Fruit fly (Drosophila melanogaster) whole organism, embryonic: ENCODE measurements around the gene Wwox.
A peak's percentile ranks its signal among the peaks of the same experiment; 100 is the strongest.

Experiments
- Adf1 ChIP-seq: fragments of 200-800 bp; sonication (Bioruptor generic); IDR thresholded peaks from 2 replicates; pipeline ENCODE4 v1.3.6; 2022; ENCODE audit warnings: missing biosample characterization, missing genetic modification characterization
- Awh ChIP-seq: fragments of 200-800 bp; sonication (Bioruptor generic); IDR thresholded peaks from 2 replicates; pipeline ENCODE4, ENCODE4 v1.3.6; 2022; ENCODE audit warnings: missing biosample characterization, missing genetic modification characterization
- B-H2 ChIP-seq: fragments of 200-800 bp; sonication (Bioruptor generic); optimal IDR thresholded peaks from 2 replicates; lab custom pipeline; 2018; ENCODE audit warnings: missing biosample characterization, mild to moderate bottlenecking, missing genetic modification characterization
- CG1024 ChIP-seq: fragments of 200-800 bp; sonication (Bioruptor generic); IDR thresholded peaks from 2 replicates; pipeline ENCODE4 v1.3.6; 2022; ENCODE audit warnings: missing biosample characterization, missing genetic modification characterization
- CG10543 ChIP-seq: fragments of 200-800 bp; sonication (Bioruptor generic); optimal IDR thresholded peaks from 3 replicates; lab custom pipeline; 2017; ENCODE audit warnings: missing biosample characterization, mild to moderate bottlenecking, missing genetic modification characterization, moderate library complexity
- CG12071 ChIP-seq: fragments of 200-800 bp; sonication (Bioruptor generic); optimal IDR thresholded peaks from 3 replicates; lab custom pipeline; 2018; ENCODE audit warnings: missing biosample characterization, mild to moderate bottlenecking, missing genetic modification characterization
- CG12659 ChIP-seq: fragments of 200-800 bp; sonication (Bioruptor generic); optimal IDR thresholded peaks from 3 replicates; lab custom pipeline; 2017; ENCODE audit warnings: mild to moderate bottlenecking, missing biosample characterization, missing genetic modification reagents, missing genetic modification characterization
- CG12769 ChIP-seq: fragments of 200-800 bp; sonication (Bioruptor generic); optimal IDR thresholded peaks from 2 replicates; lab custom pipeline; 2019; ENCODE audit warnings: missing biosample characterization, mild to moderate bottlenecking, missing genetic modification characterization, moderate library complexity
- CG13894 ChIP-seq: fragments of 200-800 bp; sonication (Bioruptor generic); optimal IDR thresholded peaks from 3 replicates; lab custom pipeline; 2018; ENCODE audit warnings: missing biosample characterization, mild to moderate bottlenecking, missing genetic modification characterization, moderate library complexity
- CG14710 ChIP-seq: fragments of 200-800 bp; sonication (Bioruptor generic); optimal IDR thresholded peaks from 3 replicates; lab custom pipeline; 2019; ENCODE audit warnings: missing biosample characterization, mild to moderate bottlenecking, missing genetic modification characterization, moderate library complexity
- CG18011 ChIP-seq: fragments of 200-800 bp; sonication (Bioruptor generic); optimal IDR thresholded peaks from 2 replicates; lab custom pipeline; 2017; ENCODE audit warnings: missing biosample characterization, missing genetic modification characterization, mild to moderate bottlenecking, moderate library complexity, missing genotype
- CG2199 ChIP-seq: fragments of 200-800 bp; sonication (Bioruptor generic); IDR thresholded peaks from 3 replicates; pipeline ENCODE4 v1.3.6; 2022; ENCODE audit warnings: missing biosample characterization, missing genetic modification characterization
- CG4854 ChIP-seq: fragments of 200-800 bp; sonication (Bioruptor generic); optimal IDR thresholded peaks from 2 replicates; lab custom pipeline; 2016; ENCODE audit warnings: missing biosample characterization, missing genetic modification characterization, inconsistent platforms
- CG5180 ChIP-seq: fragments of 200-800 bp; sonication (Bioruptor generic); optimal IDR thresholded peaks from 3 replicates; lab custom pipeline; 2017; ENCODE audit warnings: missing biosample characterization, missing genetic modification characterization, mild to moderate bottlenecking, moderate library complexity, missing genetic modification reagents
- CG6175 ChIP-seq: fragments of 200-800 bp; sonication (Bioruptor generic); IDR thresholded peaks from 3 replicates; pipeline ENCODE4 v1.3.6; 2022; ENCODE audit warnings: missing biosample characterization, missing genetic modification characterization
- CG9876 ChIP-seq: fragments of 200-800 bp; sonication (Bioruptor generic); optimal IDR thresholded peaks from 2 replicates; lab custom pipeline; 2016; ENCODE audit warnings: missing biosample characterization, missing genetic modification characterization
- Dad ChIP-seq: fragments of 200-800 bp; sonication (Bioruptor generic); optimal IDR thresholded peaks from 3 replicates; lab custom pipeline; 2016; ENCODE audit warnings: missing biosample characterization, missing genetic modification characterization
- Drgx ChIP-seq: fragments of 200-800 bp; sonication (Bioruptor generic); IDR thresholded peaks from 2 replicates; pipeline ENCODE4 v1.3.6; 2022; ENCODE audit warnings: missing biosample characterization, missing genetic modification characterization
- E2f2 ChIP-seq: fragments of 200-800 bp; sonication (Bioruptor generic); IDR thresholded peaks from 2 replicates; pipeline ENCODE4 v1.3.6; 2022; ENCODE audit warnings: missing biosample characterization, missing genetic modification characterization
- ERR ChIP-seq: fragments of 200-800 bp; sonication (Bioruptor generic); optimal IDR thresholded peaks from 2 replicates; lab custom pipeline; 2016; ENCODE audit warnings: missing biosample characterization, missing genetic modification characterization
- HLH3B ChIP-seq: fragments of 200-800 bp; sonication (Bioruptor generic); IDR thresholded peaks from 2 replicates; pipeline ENCODE4 v1.3.6; 2022; ENCODE audit warnings: missing biosample characterization, missing genetic modification characterization
- Med ChIP-seq: fragments of 200-800 bp; sonication (Bioruptor generic); peaks from one replicate; lab custom pipeline; 2016; ENCODE audit warnings: missing biosample characterization, missing genetic modification characterization, mild to moderate bottlenecking, inconsistent platforms, moderate library complexity
- NFAT ChIP-seq: fragments of 200-800 bp; sonication (Bioruptor generic); IDR thresholded peaks from 2 replicates; pipeline ENCODE4 v1.3.6; 2022; ENCODE audit warnings: missing biosample characterization, missing genetic modification characterization
- Neu2 ChIP-seq: fragments of 200-800 bp; sonication (Bioruptor generic); optimal IDR thresholded peaks from 3 replicates; lab custom pipeline; 2016; ENCODE audit warnings: missing biosample characterization, missing genetic modification characterization, borderline replicate concordance
- Nf-YB ChIP-seq: fragments of 200-800 bp; sonication (Bioruptor generic); optimal IDR thresholded peaks from 3 replicates; lab custom pipeline; 2019; ENCODE audit warnings: missing biosample characterization, mild to moderate bottlenecking, missing genetic modification characterization, moderate library complexity
- Opbp ChIP-seq: fragments of 200-800 bp; sonication (Bioruptor generic); IDR thresholded peaks from 3 replicates; pipeline ENCODE4 v1.3.6; 2022; ENCODE audit warnings: missing biosample characterization, missing genetic modification characterization; ENCODE audit not compliant: partially characterized antibody
- PHDP ChIP-seq: fragments of 200-800 bp; sonication (Bioruptor generic); optimal IDR thresholded peaks from 3 replicates; lab custom pipeline; 2018; ENCODE audit warnings: missing biosample characterization, mild to moderate bottlenecking, missing genetic modification characterization, moderate library complexity
- Sry-δ ChIP-seq: fragments of 200-800 bp; sonication (Bioruptor generic); optimal IDR thresholded peaks from 2 replicates; lab custom pipeline; 2016; ENCODE audit warnings: missing biosample characterization, missing genetic modification characterization
- abd-A ChIP-seq: fragments of 200-800 bp; sonication (Bioruptor generic); optimal IDR thresholded peaks from 3 replicates; lab custom pipeline; 2019; ENCODE audit warnings: missing biosample characterization, mild to moderate bottlenecking, missing genetic modification characterization, moderate library complexity
- bcd ChIP-seq: fragments of 200-800 bp; sonication (Bioruptor generic); optimal IDR thresholded peaks from 2 replicates; lab custom pipeline; 2017; ENCODE audit warnings: missing biosample characterization, mild to moderate bottlenecking, missing genetic modification characterization
- chinmo ChIP-seq: fragments of 200-800 bp; sonication (Bioruptor generic); IDR thresholded peaks from 4 replicates; pipeline ENCODE4 v1.3.6; 2022; ENCODE audit warnings: missing biosample characterization, missing genetic modification characterization; ENCODE audit not compliant: partially characterized antibody
- corto ChIP-seq: fragments of 200-800 bp; sonication (Bioruptor generic); optimal IDR thresholded peaks from 2 replicates; lab custom pipeline; 2016; ENCODE audit warnings: missing biosample characterization, mild to moderate bottlenecking, missing genetic modification characterization, moderate library complexity
- crol ChIP-seq: fragments of 200-800 bp; sonication (Bioruptor generic); IDR thresholded peaks from 2 replicates; pipeline ENCODE4 v1.3.6; 2022; ENCODE audit warnings: missing biosample characterization, missing genetic modification characterization
- dimm ChIP-seq: fragments of 200-800 bp; sonication (Bioruptor generic); IDR thresholded peaks from 2 replicates; pipeline ENCODE4 v1.3.6; 2022; ENCODE audit warnings: missing biosample characterization, missing genetic modification characterization
- dmrt99B ChIP-seq: fragments of 200-800 bp; sonication (Bioruptor generic); optimal IDR thresholded peaks from 2 replicates; lab custom pipeline; 2018; ENCODE audit warnings: missing biosample characterization, mild to moderate bottlenecking, missing genetic modification characterization, moderate library complexity
- jigr1 ChIP-seq: fragments of 200-800 bp; sonication (Bioruptor generic); IDR thresholded peaks from 3 replicates; pipeline ENCODE4 v1.3.6; 2022; ENCODE audit warnings: missing biosample characterization, missing genetic modification characterization
- knrl ChIP-seq: fragments of 200-800 bp; sonication (Bioruptor generic); IDR thresholded peaks from 3 replicates; pipeline ENCODE4 v1.3.6; 2022; ENCODE audit warnings: missing biosample characterization, missing genetic modification characterization; ENCODE audit not compliant: partially characterized antibody
- mam ChIP-seq: fragments of 200-800 bp; sonication (Bioruptor generic); optimal IDR thresholded peaks from 3 replicates; lab custom pipeline; 2016; ENCODE audit warnings: missing biosample characterization, missing genetic modification characterization
- nau ChIP-seq: fragments of 200-800 bp; sonication (Bioruptor generic); optimal IDR thresholded peaks from 3 replicates; lab custom pipeline; 2017; ENCODE audit warnings: missing biosample characterization, mild to moderate bottlenecking, missing genetic modification characterization, missing genetic modification reagents
- pan ChIP-seq, 4 experiments: fragments of >200 bp in 3 of 4; fragments of 200-800 bp in 1 of 4; sonication (Bioruptor generic) in 1 of 4; optimal IDR thresholded peaks in 3 of 4; IDR thresholded peaks in 1 of 4; 2 replicates each; pipeline versions ENCODE4 v1.3.6 to Lab custom; 2017 to 2022; ENCODE audit warnings: missing biosample characterization in 2 of 4, missing genetic modification characterization in 2 of 4, mixed read lengths in 1 of 4
- rib ChIP-seq: fragments of 200-800 bp; sonication (Bioruptor generic); IDR thresholded peaks from 2 replicates; pipeline ENCODE4 v1.3.6; 2022; ENCODE audit warnings: missing biosample characterization, missing genetic modification characterization
- salm ChIP-seq: fragments of 200-800 bp; sonication (Bioruptor generic); optimal IDR thresholded peaks from 2 replicates; lab custom pipeline; 2018; ENCODE audit warnings: missing biosample characterization, mild to moderate bottlenecking, missing genetic modification characterization
- unpg ChIP-seq: fragments of 200-800 bp; sonication (Bioruptor generic); optimal IDR thresholded peaks from 3 replicates; lab custom pipeline; 2018; ENCODE audit warnings: missing biosample characterization, mild to moderate bottlenecking, missing genetic modification characterization, moderate library complexity
- z ChIP-seq: fragments of 200-800 bp; sonication (Bioruptor generic); IDR thresholded peaks from 3 replicates; pipeline ENCODE4 v1.3.6; 2022; ENCODE audit warnings: missing biosample characterization, missing genetic modification characterization
- zfh2 ChIP-seq: fragments of 200-800 bp; sonication (Bioruptor generic); optimal IDR thresholded peaks from 2 replicates; lab custom pipeline; 2016; ENCODE audit warnings: missing biosample characterization, missing genetic modification characterization

Wwox gene

dm6 chr2L:7957068-7957868 is 46.8 kb downstream of the Wwox start (continued):
- TF ChIP-seq nau, result peak; percentile 36
- no peak for TF ChIP-seq CG12071
- no peak for TF ChIP-seq ERR (GFP tag; lab: Kevin White, UChicago)
- peak; percentile 57 for TF ChIP-seq PHDP (tag; lab: Kevin White, UChicago)
- no peak for TF ChIP-seq Nf-YB (GFP tag; lab: Kevin White, UChicago)
- TF ChIP-seq CG14710 (tag; lab: Kevin White, UChicago), result no peak
- peak; percentile 30 for TF ChIP-seq bcd (GFP tag; lab: Kevin White, UChicago)
- TF ChIP-seq CG12659 (GFP tag; lab: Kevin White, UChicago), result peak; percentile 61
- TF ChIP-seq Dad, result no peak
- 0 out of 2 replicates have a peak, but pooled peaks have one; percentile 51 for TF ChIP-seq dimm
- TF ChIP-seq Opbp (GFP tag; lab: Robert Waterston, UW), result no peak
- no peak for TF ChIP-seq pan (optimal IDR thresholded peaks at IDR 0.05; lab: Kevin White, UChicago)
- peak in 1 of 2 experiments; percentile 18 for TF ChIP-seq pan (GFP tag; optimal IDR thresholded peaks at IDR 0.05 in 1 of 2, IDR thresholded peaks at IDR 0.05 in 1 of 2)
- no peak for TF ChIP-seq CG9876
- no peak for TF ChIP-seq corto (GFP tag; lab: Kevin White, UChicago)
- no peak for TF ChIP-seq CG18011 (GFP tag; lab: Kevin White, UChicago)
- peak; percentile 55 for TF ChIP-seq unpg (GFP tag; lab: Kevin White, UChicago)
- 0 out of 3 replicates have a peak, but pooled peaks have one; percentile 13 for TF ChIP-seq jigr1 (GFP tag; lab: Robert Waterston, UW)
- peak; percentile 16 for TF ChIP-seq mam

DNA sequence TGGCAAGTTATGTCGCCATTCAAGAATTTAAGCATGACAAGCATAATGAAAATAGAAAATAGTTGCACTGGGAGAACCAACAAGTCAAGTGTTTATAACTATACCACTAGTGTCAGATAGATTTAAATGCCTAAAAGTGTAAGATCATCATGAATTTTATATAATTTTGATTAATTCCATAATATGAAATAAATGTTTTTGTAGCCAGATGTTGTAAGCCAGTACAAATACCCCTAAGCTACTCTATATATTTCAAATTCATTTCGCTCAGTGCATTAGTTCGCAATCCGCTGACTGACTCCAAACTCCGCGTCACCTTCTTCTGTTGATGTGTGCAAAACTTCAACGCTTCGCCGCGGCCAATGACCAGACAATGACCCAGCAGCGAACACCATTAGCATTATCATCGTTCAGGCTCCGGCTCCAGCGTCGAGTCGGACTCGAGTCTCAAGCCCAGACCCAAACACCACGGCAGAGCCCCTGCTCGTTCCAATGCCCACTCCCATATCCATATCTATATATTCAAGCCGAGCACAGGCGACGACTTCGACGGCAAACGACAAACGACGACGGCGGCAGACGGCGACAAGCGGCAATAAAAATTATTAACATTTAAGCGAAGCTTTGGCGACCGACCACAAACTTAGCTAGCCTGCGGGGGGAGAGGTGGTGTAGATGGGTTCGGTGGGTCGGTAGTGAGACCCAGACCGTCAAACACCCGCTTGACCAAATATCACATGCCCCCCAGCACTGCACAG is 47.6 kb downstream of the Wwox start:
- TF ChIP-seq CG1024 (0 out of 2 replicates have a peak, but pooled peaks have one; percentile 2), CG2199 (0 out of 3 replicates have a peak, but pooled peaks have one; percentile 30), rib (GFP tag; lab: Robert Waterston, UW) (peak; percentile 36; the same call in 1 of the 2 replicates), NFAT (GFP tag; lab: Robert Waterston, UW) (peak; percentile 29; the same call in 1 of the 2 replicates), E2f2 (GFP tag; lab: Robert Waterston, UW) (no peak), CG13894 (tag; lab: Kevin White, UChicago) (peak; percentile 81), crol (GFP tag; lab: Robert Waterston, UW) (peak; percentile 79), CG12769 (tag; lab: Kevin White, UChicago) (peak; percentile 53), B-H2 (GFP tag; lab: Kevin White, UChicago) (peak; percentile 60), z (GFP tag; lab: Robert Waterston, UW) (0 out of 3 replicates have a peak, but pooled peaks have one; percentile 44), zfh2 (GFP tag; lab: Kevin White, UChicago) (peak; percentile 6), Neu2 (GFP tag; lab: Kevin White, UChicago) (no peak), Drgx (GFP tag; lab: Robert Waterston, UW) (peak; percentile 60; the same call in 1 of the 2 replicates), knrl (GFP tag; lab: Robert Waterston, UW) (no peak), CG4854 (GFP tag; lab: Kevin White, UChicago) (no peak), CG10543 (GFP tag; lab: Kevin White, UChicago) (peak; percentile 78), CG6175 (peak; percentile 88), abd-A (tag; lab: Kevin White, UChicago) (peak; percentile 92), Adf1 (peak; percentile 67; the same call in 1 of the 2 replicates), Awh (GFP tag; lab: Robert Waterston, UW) (no peak), dmrt99B (tag; lab: Kevin White, UChicago) (no peak), chinmo (GFP tag; lab: Robert Waterston, UW) (peak; percentile 96), CG5180 (GFP tag; lab: Kevin White, UChicago) (no peak), Sry-δ (GFP tag; lab: Kevin White, UChicago) (no peak), salm (tag; lab: Kevin White, UChicago) (no peak), HLH3B (GFP tag; lab: Robert Waterston, UW) (no peak), Med (GFP tag; lab: Kevin White, UChicago) (peak; percentile 78)
